Worm (Caenorhabditis elegans) whole organism, young adult: ENCODE results near the gene vmo-1.
A peak's percentile ranks its signal among the peaks of the same experiment; 100 is the strongest.

ENCODE experiments used
- B0336.3 ChIP-seq: fragments of 200-800 bp; sonication (Bioruptor generic); IDR thresholded peaks from 2 replicates; pipeline ENCODE4 v1.3.6; 2022; ENCODE audit warnings: missing genetic modification characterization, missing compliant biosample characterization
- C06A6.2 ChIP-seq: fragments of 200-800 bp; sonication (Bioruptor generic); conservative IDR thresholded peaks from 2 replicates; pipeline ENCODE4 v1.3.6; 2022; ENCODE audit warnings: missing genetic modification characterization, missing compliant biosample characterization
- F33H1.4 ChIP-seq: fragments of 200-800 bp; sonication (Bioruptor generic); IDR thresholded peaks from 2 replicates; pipeline ENCODE4 v1.3.6; 2022; ENCODE audit warnings: missing genetic modification reagents, missing genetic modification characterization, missing compliant biosample characterization
- F39B2.1 ChIP-seq: fragments of 200-800 bp; sonication (Bioruptor generic); IDR thresholded peaks from 2 replicates; pipeline ENCODE4 v1.3.6; 2022; ENCODE audit warnings: missing genetic modification reagents, missing genetic modification characterization, missing compliant biosample characterization
- F49E8.2 ChIP-seq: sonication (generic microtip); optimal IDR thresholded peaks from 3 replicates; lab custom pipeline; 2017; ENCODE audit warnings: missing genetic modification characterization, mild to moderate bottlenecking, missing compliant biosample characterization, antibody characterized with exemption, moderate library complexity; ENCODE audit not compliant: insufficient read depth
- F52B5.7 ChIP-seq: sonication (generic microtip); optimal IDR thresholded peaks from 2 replicates; lab custom pipeline; 2016; ENCODE audit warnings: mild to moderate bottlenecking, missing genetic modification characterization, missing compliant biosample characterization
- F57A8.1 ChIP-seq: fragments of 200-800 bp; sonication (Bioruptor generic); optimal IDR thresholded peaks from 2 replicates; lab custom pipeline; 2018; ENCODE audit warnings: mild to moderate bottlenecking, missing genetic modification characterization, moderate library complexity, missing compliant biosample characterization
- F57C9.4 ChIP-seq: sonication (generic microtip); optimal IDR thresholded peaks from 2 replicates; lab custom pipeline; 2017; ENCODE audit warnings: mild to moderate bottlenecking, missing genetic modification characterization, missing compliant biosample characterization
- K12H6.12 ChIP-seq: fragments of 200-800 bp; sonication (Bioruptor generic); optimal IDR thresholded peaks from 2 replicates; lab custom pipeline; 2018; ENCODE audit warnings: mild to moderate bottlenecking, missing genetic modification characterization, missing compliant biosample characterization
- Y56A3A.18 ChIP-seq: fragments of 200-800 bp; sonication (Bioruptor generic); IDR thresholded peaks from 2 replicates; pipeline ENCODE4 v1.3.6; 2022; ENCODE audit warnings: missing genetic modification reagents, missing genetic modification characterization, missing compliant biosample characterization
- Y95B8A.8 ChIP-seq: fragments of 200-800 bp; sonication (Bioruptor generic); IDR thresholded peaks from 2 replicates; pipeline ENCODE4 v1.3.6; 2022; ENCODE audit warnings: missing genetic modification reagents, missing genetic modification characterization, missing compliant biosample characterization
- ZK185.1 ChIP-seq: sonication (generic microtip); optimal IDR thresholded peaks from 2 replicates; lab custom pipeline; 2016; ENCODE audit warnings: mild to moderate bottlenecking, missing genetic modification characterization, missing compliant biosample characterization; ENCODE audit not compliant: poor library complexity, severe bottlenecking
- aptf-3 ChIP-seq: fragments of 200-800 bp; sonication (Bioruptor generic); IDR thresholded peaks from 2 replicates; pipeline ENCODE4 v1.3.6; 2022; ENCODE audit warnings: missing genetic modification characterization, missing compliant biosample characterization
- attf-6 ChIP-seq: fragments of 200-800 bp; sonication (Bioruptor generic); IDR thresholded peaks from 2 replicates; pipeline ENCODE4 v1.3.6; 2022; ENCODE audit warnings: missing genetic modification reagents, missing genetic modification characterization, missing compliant biosample characterization
- bed-2 ChIP-seq: fragments of 200-800 bp; sonication (Bioruptor generic); IDR thresholded peaks from 2 replicates; pipeline ENCODE4 v1.3.6; 2022; ENCODE audit warnings: missing genetic modification reagents, missing genetic modification characterization, missing compliant biosample characterization
- ceh-100 ChIP-seq: fragments of 200-800 bp; sonication (Bioruptor generic); IDR thresholded peaks from 2 replicates; pipeline ENCODE4 v1.3.6; 2022; ENCODE audit warnings: missing genetic modification reagents, missing genetic modification characterization, missing compliant biosample characterization
- chd-7 ChIP-seq: sonication (generic microtip); optimal IDR thresholded peaks from 2 replicates; lab custom pipeline; 2016; ENCODE audit warnings: mild to moderate bottlenecking, missing genetic modification characterization, moderate library complexity, missing compliant biosample characterization
- ets-4 ChIP-seq: fragments of 200-800 bp; sonication (Bioruptor generic); optimal IDR thresholded peaks from 2 replicates; lab custom pipeline; 2018; ENCODE audit warnings: mild to moderate bottlenecking, missing genetic modification characterization, missing compliant biosample characterization
- hlh-26 ChIP-seq: fragments of 200-800 bp; sonication (Bioruptor generic); conservative IDR thresholded peaks from 2 replicates; pipeline ENCODE4 v1.3.6; 2022; ENCODE audit warnings: missing genetic modification reagents, missing genetic modification characterization, missing compliant biosample characterization
- hmg-20 ChIP-seq: fragments of 200-800 bp; sonication (Bioruptor generic); IDR thresholded peaks from 2 replicates; pipeline ENCODE4 v1.3.6; 2022; ENCODE audit warnings: missing genetic modification reagents, missing genetic modification characterization, missing compliant biosample characterization
- lag-1 ChIP-seq: fragments of 200-800 bp; sonication (Bioruptor generic); IDR thresholded peaks from 2 replicates; pipeline ENCODE4 v1.3.6; 2022; ENCODE audit warnings: missing genetic modification reagents, missing genetic modification characterization, missing compliant biosample characterization
- let-526 ChIP-seq: fragments of 200-800 bp; sonication (Bioruptor generic); IDR thresholded peaks from 2 replicates; pipeline ENCODE4 v1.3.6; 2022; ENCODE audit warnings: missing genetic modification reagents, missing genetic modification characterization, missing compliant biosample characterization
- mel-28 ChIP-seq: sonication (generic microtip); optimal IDR thresholded peaks from 2 replicates; lab custom pipeline; 2016; ENCODE audit warnings: borderline replicate concordance, mild to moderate bottlenecking, missing genetic modification characterization, missing compliant biosample characterization
- mes-4 ChIP-seq: sonication (generic microtip); optimal IDR thresholded peaks from 2 replicates; lab custom pipeline; 2016; ENCODE audit warnings: missing genotype, missing genetic modification characterization, missing compliant biosample characterization
- nhr-179 ChIP-seq: sonication (generic microtip); optimal IDR thresholded peaks from 2 replicates; lab custom pipeline; 2016; ENCODE audit warnings: mild to moderate bottlenecking, missing genetic modification characterization, missing compliant biosample characterization
- nhr-80 ChIP-seq: sonication (generic microtip); optimal IDR thresholded peaks from 2 replicates; lab custom pipeline; 2016; ENCODE audit warnings: missing genetic modification characterization, missing compliant biosample characterization
- pbrm-1 ChIP-seq: fragments of 200-800 bp; sonication (Bioruptor generic); IDR thresholded peaks from 2 replicates; pipeline ENCODE4 v1.3.6; 2022; ENCODE audit warnings: missing genetic modification reagents, missing genetic modification characterization, missing compliant biosample characterization
- rcor-1 ChIP-seq: fragments of 200-800 bp; sonication (Bioruptor generic); IDR thresholded peaks from 2 replicates; pipeline ENCODE4 v1.3.6; 2022; ENCODE audit warnings: missing genetic modification reagents, missing genetic modification characterization, missing compliant biosample characterization
- rpc-1 ChIP-seq, 2 experiments: fragments of 150-350 bp in 1 of 2; sonication (generic microtip) in 1 of 2; optimal IDR thresholded peaks; 2 replicates each; lab custom pipeline; 2014 to 2018; ENCODE audit warnings: missing biosample characterization in 1 of 2, missing genetic modification characterization in 1 of 2, missing genetic modification reagents in 1 of 2, missing genotype in 1 of 2
- snpc-4 ChIP-seq, 5 experiments: fragments of 150-350 bp in 1 of 5; sonication (generic microtip) in 4 of 5; optimal IDR thresholded peaks; 2 replicates each; lab custom pipeline; 2014 to 2018; ENCODE audit warnings: missing genetic modification characterization in 5 of 5, missing biosample characterization in 3 of 5, antibody characterized with exemption in 2 of 5, mild to moderate bottlenecking in 2 of 5, missing compliant biosample characterization in 2 of 5, missing genotype in 2 of 5, moderate library complexity in 2 of 5, missing genetic modification reagents in 1 of 5
- sptf-2 ChIP-seq: fragments of 200-800 bp; sonication (Bioruptor generic); optimal IDR thresholded peaks from 2 replicates; lab custom pipeline; 2018; ENCODE audit warnings: mild to moderate bottlenecking, missing genetic modification characterization, missing compliant biosample characterization
- zfh-2 ChIP-seq: fragments of 200-800 bp; sonication (Bioruptor generic); conservative IDR thresholded peaks from 2 replicates; pipeline ENCODE4 v1.3.6; 2022; ENCODE audit warnings: missing genetic modification reagents, missing genetic modification characterization, missing compliant biosample characterization
- zim-3 ChIP-seq: sonication (generic microtip); optimal IDR thresholded peaks from 2 replicates; lab custom pipeline; 2017; ENCODE audit warnings: mild to moderate bottlenecking, missing genetic modification characterization, moderate library complexity, missing compliant biosample characterization
- ztf-22 ChIP-seq: fragments of 200-800 bp; sonication (Bioruptor generic); optimal IDR thresholded peaks from 2 replicates; lab custom pipeline; 2018; ENCODE audit warnings: mild to moderate bottlenecking, missing genetic modification characterization, moderate library complexity, missing compliant biosample characterization
- ztf-28 ChIP-seq: fragments of 200-800 bp; sonication (Bioruptor generic); IDR thresholded peaks from 2 replicates; pipeline ENCODE4 v1.3.6; 2022; ENCODE audit warnings: missing genetic modification reagents, missing genetic modification characterization, missing compliant biosample characterization
- ztf-6 ChIP-seq: fragments of 200-800 bp; sonication (Bioruptor generic); IDR thresholded peaks from 2 replicates; pipeline ENCODE4 v1.3.6; 2022; ENCODE audit warnings: missing genetic modification reagents, missing genetic modification characterization, missing compliant biosample characterization

vmo-1 gene

ce11 chrV:20556260-20556659 is 3.4 kb upstream of the vmo-1 start, which contains the start of gene Y38H6C.23:
Y38H6C.23 (minus strand) TSS chrV:20556360.
- TF ChIP-seq mel-28 (no peak), ceh-100 (GFP tag; lab: Robert Waterston, UW) (no peak), zfh-2 (no peak), F57A8.1 (no peak), attf-6 (GFP tag; lab: Robert Waterston, UW) (no peak), nhr-80 (tag; lab: Kevin White, UChicago) (peak; percentile 2), lag-1 (no peak), chd-7 (no peak)

- TF ChIP-seq Y56A3A.18 (GFP tag; lab: Robert Waterston, UW) (no peak), F57C9.4 (tag; lab: Kevin White, UChicago) (no peak), aptf-3 (GFP tag; lab: Robert Waterston, UW) (no peak), nhr-80 (tag; lab: Kevin White, UChicago) (peak; percentile 24)
These were observed 2.2 kb upstream of the vmo-1 start, which contains the start of gene Y38H6C.21 for ce11 chrV:20555120-20555519. Y38H6C.21 (minus strand) TSS chrV:20555267.

- no peak for TF ChIP-seq ZK185.1 (tag; lab: Kevin White, UChicago)
- TF ChIP-seq nhr-179 (tag; lab: Kevin White, UChicago): no peak
- TF ChIP-seq F33H1.4 (GFP tag; lab: Robert Waterston, UW): no peak
- no peak for TF ChIP-seq rcor-1 (GFP tag; lab: Robert Waterston, UW)
- no peak for TF ChIP-seq F57C9.4 (tag; lab: Kevin White, UChicago)
- TF ChIP-seq ztf-28 (GFP tag; lab: Robert Waterston, UW): no peak
- TF ChIP-seq F57A8.1: no peak
- no peak for TF ChIP-seq hlh-26 (GFP tag; lab: Robert Waterston, UW)
- no peak for TF ChIP-seq B0336.3 (GFP tag; lab: Robert Waterston, UW)
- no peak for TF ChIP-seq F52B5.7 (tag; lab: Kevin White, UChicago)
- no peak for TF ChIP-seq K12H6.12 (tag; lab: Kevin White, UChicago)
- no peak for TF ChIP-seq zim-3
- no peak for TF ChIP-seq ztf-22 (GFP tag; lab: Kevin White, UChicago)
- TF ChIP-seq F49E8.2: no peak
- TF ChIP-seq ztf-6 (GFP tag; lab: Robert Waterston, UW): no peak
- no peak for TF ChIP-seq snpc-4 (GFP tag; optimal IDR thresholded peaks at IDR 0.05; lab: Kevin White, UChicago)
- no peak for TF ChIP-seq snpc-4 (tag; optimal IDR thresholded peaks at IDR 0.05; lab: Kevin White, UChicago)
- no peak for TF ChIP-seq F39B2.1 (GFP tag; lab: Robert Waterston, UW)
- TF ChIP-seq bed-2 (GFP tag; lab: Robert Waterston, UW): no peak
- no peak for TF ChIP-seq rpc-1 (optimal IDR thresholded peaks at IDR 0.05; lab: Kevin White, UChicago)
- no peak for TF ChIP-seq rpc-1 (tag; optimal IDR thresholded peaks at IDR 0.05; lab: Kevin White, UChicago)
These were observed 1.8 kb downstream of the vmo-1 start, which contains the start of gene Y38H6C.20 for ce11 chrV:20551096-20551495. Y38H6C.20 (minus strand) TSS chrV:20551196.

- no peak for TF ChIP-seq nhr-179 (tag; lab: Kevin White, UChicago)
- no peak for TF ChIP-seq let-526 (GFP tag; lab: Robert Waterston, UW)
- no peak for TF ChIP-seq C06A6.2
- no peak for TF ChIP-seq pbrm-1
- no peak for TF ChIP-seq ets-4 (GFP tag; lab: Kevin White, UChicago)
- TF ChIP-seq mes-4 (tag; lab: Kevin White, UChicago): no peak
- no peak for TF ChIP-seq hmg-20
- no peak for TF ChIP-seq sptf-2 (GFP tag; lab: Kevin White, UChicago)
- TF ChIP-seq Y95B8A.8 (GFP tag; lab: Robert Waterston, UW): no peak
- TF ChIP-seq, all 124 proteins: peak for 0
These were observed 5.8 kb downstream of the vmo-1 start, which contains the start of gene Y38H6C.18 for ce11 chrV:20547048-20547447. Y38H6C.18 (minus strand) TSS chrV:20547148.
